Fruit fly (Drosophila melanogaster) S2 (cell line): ENCODE data around the gene Chsy.

Experiments
- CG8478 ChIP-seq: fragments of >200 bp; optimal IDR thresholded peaks from 2 replicates; lab custom pipeline; 2018
- CTCF ChIP-seq, 2 experiments: fragments of >200 bp; optimal IDR thresholded peaks; 2 replicates each; lab custom pipeline; 2018

DNA sequence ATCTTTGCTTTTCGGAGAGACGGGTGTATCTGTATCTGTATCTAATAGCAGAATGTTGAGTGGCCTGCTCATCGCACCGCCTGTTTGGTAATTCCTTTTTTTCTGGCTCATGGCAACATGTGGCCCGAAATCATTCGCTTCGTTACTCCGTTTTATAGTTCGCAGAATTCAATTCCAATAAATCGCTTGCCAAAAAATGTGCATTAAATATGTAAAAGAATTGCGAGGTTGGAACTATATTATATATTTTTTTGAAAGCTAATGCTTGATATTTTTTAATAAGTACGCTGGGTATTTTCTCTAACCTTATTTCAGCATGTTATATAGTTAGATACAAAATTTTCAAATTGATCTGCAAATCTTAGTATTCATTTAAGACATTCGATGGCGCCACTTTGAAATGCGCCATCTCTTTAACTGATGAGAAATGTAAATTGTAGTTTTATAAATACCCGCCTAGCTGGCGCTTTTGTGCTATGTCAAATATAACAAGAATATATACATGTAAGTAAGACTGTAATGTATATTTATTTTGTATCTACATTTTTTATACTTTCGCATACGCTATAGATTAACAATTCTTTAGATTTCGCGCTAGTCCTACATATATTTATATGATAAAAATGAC, 1.0 kb upstream of the Chsy start:
- peak; percentile 78 to 92 for TF ChIP-seq CTCF (optimal IDR thresholded peaks at IDR 0.05; lab: Kevin White, UChicago)
- TF ChIP-seq CG8478 (lab: Kevin White, UChicago) = no peak
